Fruit fly (Drosophila melanogaster) whole organism, adult: ENCODE data around the gene CG11369.

Source experiments
- CG12768 ChIP-seq: fragments of 200-800 bp; sonication (Bioruptor generic); optimal IDR thresholded peaks from 2 replicates; lab custom pipeline; 2017; ENCODE audit warnings: missing biosample characterization, missing genetic modification characterization, mild to moderate bottlenecking, moderate library complexity, missing genetic modification reagents
- toe ChIP-seq: fragments of 200-800 bp; sonication (Bioruptor generic); optimal IDR thresholded peaks from 2 replicates; lab custom pipeline; 2016; ENCODE audit warnings: missing biosample characterization, missing genetic modification characterization

DNA sequence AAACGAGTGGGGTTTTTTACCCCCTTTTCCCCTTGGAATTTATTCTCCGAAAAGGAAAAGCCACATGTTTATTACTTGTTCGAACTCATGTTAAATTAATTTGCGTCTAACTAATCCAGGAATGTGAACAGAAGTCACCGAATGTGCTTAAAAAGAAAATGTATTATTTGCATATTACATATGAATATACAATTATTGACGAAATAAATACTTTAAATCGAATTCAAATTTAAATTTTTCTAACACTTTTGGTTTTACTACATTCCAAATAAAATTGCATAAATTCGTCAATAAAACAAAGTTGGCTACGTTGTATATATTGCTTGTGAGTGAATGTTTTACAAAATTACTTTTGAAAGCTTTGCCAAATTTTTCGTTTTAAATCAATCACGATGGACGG, 46.1 kb upstream of the CG11369 start, which contains the start of gene CG43138:
- TF ChIP-seq CG12768 = no peak
- no peak for TF ChIP-seq toe (GFP tag; lab: Kevin White, UChicago)
